Worm (Caenorhabditis elegans): ENCODE data around the gene M176.4.

DNA sequence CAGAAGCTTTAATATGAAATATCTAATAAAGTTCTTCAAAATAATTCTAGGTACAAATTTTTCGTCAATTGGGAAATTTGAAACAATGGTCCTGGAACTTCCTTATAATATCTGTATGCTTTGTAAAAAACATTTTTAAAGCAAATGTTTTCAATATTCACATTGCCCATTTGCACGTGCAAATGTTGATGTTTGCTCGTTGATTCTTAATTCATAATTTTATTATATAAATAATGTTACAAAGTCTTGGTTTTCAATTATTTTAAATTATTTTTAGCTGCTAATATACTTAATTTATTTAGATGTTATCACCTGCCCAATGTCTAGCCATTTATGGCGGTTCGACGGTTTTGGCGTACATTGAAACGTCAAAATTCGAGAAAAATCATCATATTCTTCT, 3.8 kb downstream of the M176.4 start, which contains the start of gene M176.11:
- TF ChIP-seq ets-7 (tag; optimal IDR thresholded peaks at IDR 0.05): no peak
- TF ChIP-seq ceh-13 (GFP tag; optimal IDR thresholded peaks at IDR 0.05): no peak
- TF ChIP-seq tra-4 (tag; optimal IDR thresholded peaks at IDR 0.05): no peak
- no peak for TF ChIP-seq ama-1 (optimal IDR thresholded peaks at IDR 0.05)
- TF ChIP-seq hmg-4 (GFP tag; optimal IDR thresholded peaks at IDR 0.05): no peak
- no peak for TF ChIP-seq tbx-11 (GFP tag; IDR thresholded peaks at IDR 0.05)
- no peak for TF ChIP-seq scrt-1 (GFP tag; IDR thresholded peaks at IDR 0.05)
- TF ChIP-seq pes-1 (GFP tag; IDR thresholded peaks at IDR 0.05): no peak
- TF ChIP-seq sea-1 (GFP tag; conservative IDR thresholded peaks at IDR 0.05): no peak
- TF ChIP-seq ceh-36 (tag; optimal IDR thresholded peaks at IDR 0.05): no peak
- TF ChIP-seq flt-1 (GFP tag; IDR thresholded peaks at IDR 0.05): no peak

All from whole organism, early embryonic.